Worm (Caenorhabditis elegans) whole organism, L2 larva: ENCODE data around the gene F11D11.22.

ENCODE experiments used
- C34F6.9 ChIP-seq: fragments of 150-350 bp; optimal IDR thresholded peaks from 2 replicates; lab custom pipeline; 2014; ENCODE audit warnings: missing biosample characterization, missing genetic modification characterization
- blmp-1 ChIP-seq: sonication (generic microtip); optimal IDR thresholded peaks from 2 replicates; lab custom pipeline; 2017; ENCODE audit warnings: missing genetic modification characterization, mild to moderate bottlenecking, missing compliant biosample characterization, antibody characterized with exemption, moderate library complexity; ENCODE audit not compliant: insufficient read depth
- ceh-82 ChIP-seq: fragments of 150-350 bp; optimal IDR thresholded peaks from 2 replicates; lab custom pipeline; 2014; ENCODE audit warnings: missing biosample characterization, missing genetic modification characterization
- egl-27 ChIP-seq: sonication (generic microtip); optimal IDR thresholded peaks from 3 replicates; lab custom pipeline; 2017; ENCODE audit warnings: missing biosample characterization, missing genetic modification reagents, missing genetic modification characterization
- elt-1 ChIP-seq: fragments of 150-350 bp; optimal IDR thresholded peaks from 2 replicates; lab custom pipeline; 2014; ENCODE audit warnings: missing biosample characterization, missing genetic modification characterization
- elt-3 ChIP-seq: sonication (generic microtip); optimal IDR thresholded peaks from 2 replicates; lab custom pipeline; 2017; ENCODE audit warnings: missing biosample characterization, missing genetic modification characterization
- gmeb-1 ChIP-seq: fragments of 150-350 bp; optimal IDR thresholded peaks from 2 replicates; lab custom pipeline; 2014; ENCODE audit warnings: missing biosample characterization, missing genetic modification characterization
- lin-13 ChIP-seq: fragments of 150-350 bp; optimal IDR thresholded peaks from 2 replicates; lab custom pipeline; 2014; ENCODE audit warnings: missing biosample characterization, missing genetic modification reagents, missing genetic modification characterization
- lin-39 ChIP-seq: fragments of 150-350 bp; optimal IDR thresholded peaks from 2 replicates; lab custom pipeline; 2014; ENCODE audit warnings: missing biosample characterization, missing genetic modification reagents, missing genetic modification characterization
- lsy-2 ChIP-seq, 2 experiments: fragments of 150-350 bp in 1 of 2; sonication (generic microtip) in 1 of 2; optimal IDR thresholded peaks; 2 replicates each; lab custom pipeline; 2014 to 2017; ENCODE audit warnings: missing biosample characterization in 2 of 2, missing genetic modification characterization in 2 of 2
- mdl-1 ChIP-seq, 2 experiments: fragments of 150-350 bp in 1 of 2; sonication (generic microtip) in 1 of 2; optimal IDR thresholded peaks; 2 replicates each; lab custom pipeline; 2017; ENCODE audit warnings: missing biosample characterization in 2 of 2, missing genetic modification characterization in 2 of 2
- nhr-77 ChIP-seq: fragments of 150-350 bp; optimal IDR thresholded peaks from 2 replicates; lab custom pipeline; 2014; ENCODE audit warnings: missing biosample characterization, missing genetic modification characterization
- skn-1 ChIP-seq: sonication (generic microtip); optimal IDR thresholded peaks from 2 replicates; lab custom pipeline; 2017; ENCODE audit warnings: missing biosample characterization, missing genetic modification characterization

- TF ChIP-seq ceh-82 (tag; lab: Kevin White, UChicago) (no peak), lin-13 (GFP tag; lab: Kevin White, UChicago) (no peak), egl-27 (no peak), C34F6.9 (tag; lab: Kevin White, UChicago) (no peak), lin-39 (tag; lab: Kevin White, UChicago) (no peak), nhr-77 (tag; lab: Kevin White, UChicago) (no peak), mdl-1 (tag; optimal IDR thresholded peaks at IDR 0.05; lab: Kevin White, UChicago) (no peak), lsy-2 (tag; optimal IDR thresholded peaks at IDR 0.05; lab: Kevin White, UChicago) (no peak), elt-1 (tag; lab: Kevin White, UChicago) (no peak), skn-1 (tag; lab: Kevin White, UChicago) (no peak), gmeb-1 (tag; lab: Kevin White, UChicago) (no peak), blmp-1 (tag; lab: Kevin White, UChicago) (no peak), elt-3 (tag; lab: Kevin White, UChicago) (no peak)
Measured at ce11 chrV:18770623-18771022, 8.5 kb downstream of the F11D11.22 start, which contains the start of gene clec-255.
